Worm (Caenorhabditis elegans): Measurements from ENCODE around the gene C14C6.5.

Gene C14C6.5

ce11 chrV:503728-504127, 32.7 kb upstream of the C14C6.5 start, which contains the start of gene srlf-35:
Gene srlf-35 (plus strand): TSS chrV:504028.
- TF ChIP-seq tbx-8 (GFP tag; optimal IDR thresholded peaks at IDR 0.05) = no peak
- no peak for TF ChIP-seq ceh-39 (tag; optimal IDR thresholded peaks at IDR 0.05)

- TF ChIP-seq nhr-237 (tag; optimal IDR thresholded peaks at IDR 0.05) (no peak), mep-1 (tag; optimal IDR thresholded peaks at IDR 0.05) (no peak), snpc-4 (tag; optimal IDR thresholded peaks at IDR 0.05) (no peak), zip-8 (tag; optimal IDR thresholded peaks at IDR 0.05) (no peak), cnd-1 (tag; optimal IDR thresholded peaks at IDR 0.05) (no peak), nhr-12 (tag; optimal IDR thresholded peaks at IDR 0.05) (no peak), unc-62 (GFP tag; optimal IDR thresholded peaks at IDR 0.05) (no peak), nhr-28 (tag; optimal IDR thresholded peaks at IDR 0.05) (no peak), lin-32 (GFP tag; optimal IDR thresholded peaks at IDR 0.05) (no peak), sptf-1 (tag; optimal IDR thresholded peaks at IDR 0.05) (no peak), ceh-43 (GFP tag; optimal IDR thresholded peaks at IDR 0.05) (no peak), unc-39 (tag; optimal IDR thresholded peaks at IDR 0.05) (no peak), blmp-1 (tag; optimal IDR thresholded peaks at IDR 0.05) (no peak), tbx-8 (GFP tag; optimal IDR thresholded peaks at IDR 0.05) (no peak), M03D4.4 (tag; optimal IDR thresholded peaks at IDR 0.05) (no peak), mls-2 (tag; optimal IDR thresholded peaks at IDR 0.05) (no peak), unc-120 (tag; optimal IDR thresholded peaks at IDR 0.05; ENCODE audit: poor library complexity, severe bottlenecking) (no peak), nhr-2 (tag; optimal IDR thresholded peaks at IDR 0.05) (no peak), hlh-1 (tag; optimal IDR thresholded peaks at IDR 0.05) (no peak)
Observed at ce11 chrV:505191-505590, 31.2 kb upstream of the C14C6.5 start, which contains the start of gene srlf-19. Gene srlf-19 (plus strand): TSS chrV:505491.

- TF ChIP-seq unc-120 (tag; optimal IDR thresholded peaks at IDR 0.05; ENCODE audit: poor library complexity, severe bottlenecking) = no peak
Observed at ce11 chrV:512420-512819, 24.0 kb upstream of the C14C6.5 start, which contains the start of gene srh-37. Gene srh-37 (minus strand): TSS chrV:512520.

ce11 chrV:519445-519844, 17.0 kb upstream of the C14C6.5 start, which contains the start of gene nhr-210:
Gene nhr-210 (minus strand): TSS chrV:519545.
- TF ChIP-seq snpc-4 (tag; optimal IDR thresholded peaks at IDR 0.05) (no peak), lsy-2 (tag; optimal IDR thresholded peaks at IDR 0.05) (no peak), sem-2 (GFP tag; optimal IDR thresholded peaks at IDR 0.05) (no peak), elt-1 (tag; optimal IDR thresholded peaks at IDR 0.05; ENCODE audit: borderline replicate concordance, insufficient read depth) (no peak), nhr-76 (tag; optimal IDR thresholded peaks at IDR 0.05) (no peak), tbx-8 (GFP tag; optimal IDR thresholded peaks at IDR 0.05) (no peak), ces-1 (GFP tag; optimal IDR thresholded peaks at IDR 0.05) (no peak), nhr-2 (tag; optimal IDR thresholded peaks at IDR 0.05) (no peak), lin-32 (GFP tag; optimal IDR thresholded peaks at IDR 0.05) (no peak), cnd-1 (tag; optimal IDR thresholded peaks at IDR 0.05) (no peak), ceh-39 (tag; optimal IDR thresholded peaks at IDR 0.05) (no peak), nhr-28 (tag; optimal IDR thresholded peaks at IDR 0.05) (no peak), hlh-1 (tag; optimal IDR thresholded peaks at IDR 0.05) (no peak), ceh-43 (GFP tag; optimal IDR thresholded peaks at IDR 0.05) (no peak), unc-120 (tag; optimal IDR thresholded peaks at IDR 0.05; ENCODE audit: poor library complexity, severe bottlenecking) (no peak), lin-13 (tag; optimal IDR thresholded peaks at IDR 0.05) (no peak), sptf-1 (tag; optimal IDR thresholded peaks at IDR 0.05) (no peak), M03D4.4 (tag; optimal IDR thresholded peaks at IDR 0.05) (no peak), blmp-1 (tag; optimal IDR thresholded peaks at IDR 0.05) (no peak)

- no peak for TF ChIP-seq ceh-83 (GFP tag; optimal IDR thresholded peaks at IDR 0.05)
- TF ChIP-seq nhr-76 (tag; optimal IDR thresholded peaks at IDR 0.05) = no peak
- no peak for TF ChIP-seq nhr-28 (tag; optimal IDR thresholded peaks at IDR 0.05)
- no peak for TF ChIP-seq ceh-43 (GFP tag; optimal IDR thresholded peaks at IDR 0.05)
- no peak for TF ChIP-seq lin-13 (tag; optimal IDR thresholded peaks at IDR 0.05)
- no peak for TF ChIP-seq mls-2 (tag; optimal IDR thresholded peaks at IDR 0.05)
- no peak for TF ChIP-seq sem-2 (GFP tag; optimal IDR thresholded peaks at IDR 0.05)
- TF ChIP-seq elt-3 (tag; optimal IDR thresholded peaks at IDR 0.05) = no peak
- TF ChIP-seq mep-1 (tag; optimal IDR thresholded peaks at IDR 0.05) = no peak
- no peak for TF ChIP-seq snpc-4 (tag; optimal IDR thresholded peaks at IDR 0.05)
- no peak for TF ChIP-seq nhr-237 (tag; optimal IDR thresholded peaks at IDR 0.05)
- no peak for TF ChIP-seq flh-1 (GFP tag; optimal IDR thresholded peaks at IDR 0.05)
Observed at ce11 chrV:521517-521916, 14.9 kb upstream of the C14C6.5 start, which contains the start of gene srw-107. Gene srw-107 (minus strand): TSS chrV:521617.

ce11 chrV:524058-524457, 12.4 kb upstream of the C14C6.5 start, which contains the start of gene lipl-3:
Gene lipl-3 (minus strand): TSS chrV:524218.
- TF ChIP-seq M03D4.4 (tag; optimal IDR thresholded peaks at IDR 0.05) = no peak
- no peak for TF ChIP-seq ceh-83 (GFP tag; optimal IDR thresholded peaks at IDR 0.05)
- no peak for TF ChIP-seq elt-3 (tag; optimal IDR thresholded peaks at IDR 0.05)
